Worm (Caenorhabditis elegans) whole organism, young adult: ENCODE measurements around the gene nspc-1.

ENCODE experiments used
- aptf-2 ChIP-seq: fragments of 200-800 bp; sonication (Bioruptor generic); conservative IDR thresholded peaks from 2 replicates; pipeline ENCODE4 v1.3.6; 2022; ENCODE audit warnings: missing genetic modification reagents, missing genetic modification characterization, missing compliant biosample characterization
- ceh-27 ChIP-seq: fragments of 200-800 bp; sonication (Bioruptor generic); optimal IDR thresholded peaks from 2 replicates; lab custom pipeline; 2018; ENCODE audit warnings: mild to moderate bottlenecking, missing genetic modification characterization, moderate library complexity, missing compliant biosample characterization
- die-1 ChIP-seq: sonication (generic microtip); optimal IDR thresholded peaks from 2 replicates; lab custom pipeline; 2016; ENCODE audit warnings: missing genotype, mild to moderate bottlenecking, missing genetic modification characterization, missing compliant biosample characterization
- dpl-1 ChIP-seq: fragments of 150-350 bp; optimal IDR thresholded peaks from 2 replicates; lab custom pipeline; 2014; ENCODE audit warnings: missing biosample characterization, missing genetic modification reagents, missing genetic modification characterization
- mxl-1 ChIP-seq: sonication (generic microtip); optimal IDR thresholded peaks from 2 replicates; lab custom pipeline; 2016; ENCODE audit warnings: missing genetic modification characterization, missing compliant biosample characterization
- pha-4 ChIP-seq: fragments of 150-350 bp; sonication (generic microtip); optimal IDR thresholded peaks from 2 replicates; lab custom pipeline; 2014; ENCODE audit warnings: missing biosample characterization, missing genetic modification reagents, missing genetic modification characterization
- snpc-1.1 ChIP-seq: sonication (generic microtip); optimal IDR thresholded peaks from 2 replicates; lab custom pipeline; 2017; ENCODE audit warnings: missing genetic modification characterization, mild to moderate bottlenecking, missing compliant biosample characterization, antibody characterized with exemption, moderate library complexity, missing genotype, missing genetic modification reagents; ENCODE audit not compliant: insufficient read depth
- somi-1 ChIP-seq: fragments of 200-800 bp; sonication (Bioruptor generic); optimal IDR thresholded peaks from 2 replicates; lab custom pipeline; 2018; ENCODE audit warnings: mild to moderate bottlenecking, missing genetic modification characterization, missing compliant biosample characterization
- unc-130 ChIP-seq: sonication (generic microtip); optimal IDR thresholded peaks from 2 replicates; lab custom pipeline; 2016; ENCODE audit warnings: missing genetic modification reagents, missing genetic modification characterization, missing compliant biosample characterization
- unc-62 ChIP-seq: fragments of 150-350 bp; optimal IDR thresholded peaks from 2 replicates; lab custom pipeline; 2014; ENCODE audit warnings: missing biosample characterization, missing genetic modification reagents, missing genetic modification characterization

DNA sequence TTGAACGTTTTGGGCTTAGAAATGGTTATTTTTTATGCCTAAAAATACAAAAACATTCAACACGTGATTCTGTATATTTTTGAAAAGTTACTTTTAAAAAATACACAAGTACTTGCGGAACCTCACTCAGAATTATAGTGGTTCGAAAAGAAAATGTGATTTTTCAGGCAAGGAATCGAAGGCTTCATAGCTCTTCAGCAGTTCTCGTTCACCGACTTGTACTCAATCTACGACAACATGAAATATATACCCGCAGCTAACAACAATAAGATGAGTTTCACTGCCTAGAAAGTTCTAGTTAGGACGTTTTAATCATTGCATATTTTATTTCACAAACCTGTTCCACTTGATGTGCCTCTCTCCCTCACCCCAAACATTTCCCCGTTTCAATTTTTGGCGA, 27.7 kb upstream of the nspc-1 start:
- TF ChIP-seq snpc-1.1 (tag; lab: Kevin White, UChicago): no peak
- TF ChIP-seq mxl-1 (tag; lab: Kevin White, UChicago): no peak
- no peak for TF ChIP-seq dpl-1
- TF ChIP-seq pha-4 (tag; lab: Kevin White, UChicago): no peak
- TF ChIP-seq aptf-2: no peak
- no peak for TF ChIP-seq ceh-27 (GFP tag; lab: Kevin White, UChicago)
- no peak for TF ChIP-seq die-1 (tag; lab: Kevin White, UChicago)
- no peak for TF ChIP-seq somi-1 (GFP tag; lab: Kevin White, UChicago)
- TF ChIP-seq unc-130 (GFP tag; lab: Kevin White, UChicago): no peak
- TF ChIP-seq unc-62 (GFP tag; lab: Kevin White, UChicago): no peak
